Worm (Caenorhabditis elegans): ENCODE results near the gene slo-1.

DNA sequence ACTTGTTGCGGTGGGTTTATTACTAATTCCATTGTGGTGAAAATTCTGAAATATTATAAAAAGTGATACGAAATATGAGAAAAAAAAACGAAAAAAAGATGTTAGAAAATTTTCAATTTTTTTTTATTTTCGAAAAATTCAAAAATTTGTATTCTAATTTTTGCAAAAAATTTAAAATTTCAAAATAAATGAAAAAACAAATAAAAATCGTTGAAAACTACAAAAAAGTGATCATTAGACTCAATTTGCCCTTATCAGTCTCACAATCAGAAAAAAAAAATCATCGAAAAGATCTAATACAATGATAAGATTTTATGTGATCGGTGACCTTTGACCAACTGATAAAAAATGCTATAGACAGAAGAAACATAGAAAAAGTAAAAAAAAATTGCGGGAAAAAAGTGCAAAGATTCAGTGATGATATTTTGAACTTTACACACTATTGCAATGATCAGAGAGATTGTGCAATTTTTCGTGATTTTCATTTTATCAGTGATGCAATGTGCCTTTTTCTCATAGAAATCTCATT is 30.8 kb upstream of the slo-1 start, which contains the start of gene ZK228.3:
- no peak for TF ChIP-seq unc-62 (GFP tag; optimal IDR thresholded peaks at IDR 0.05)
- peak; percentile 84 for TF ChIP-seq pqm-1 (tag; optimal IDR thresholded peaks at IDR 0.05)
- no peak for TF ChIP-seq egl-27 (tag; optimal IDR thresholded peaks at IDR 0.05)
- no peak for TF ChIP-seq ztf-11 (tag; optimal IDR thresholded peaks at IDR 0.05)
- no peak for TF ChIP-seq elt-3 (tag; optimal IDR thresholded peaks at IDR 0.05)
- TF ChIP-seq lin-39 (tag; optimal IDR thresholded peaks at IDR 0.05): no peak
- no peak for TF ChIP-seq fos-1 (tag; optimal IDR thresholded peaks at IDR 0.05)
- TF ChIP-seq pha-4 (tag; optimal IDR thresholded peaks at IDR 0.05): no peak
- no peak for TF ChIP-seq jun-1 (tag; optimal IDR thresholded peaks at IDR 0.05)
- no peak for TF ChIP-seq fkh-10 (GFP tag; optimal IDR thresholded peaks at IDR 0.05)
- no peak for TF ChIP-seq ZK546.5 (tag; optimal IDR thresholded peaks at IDR 0.05)
- no peak for TF ChIP-seq zag-1 (tag; optimal IDR thresholded peaks at IDR 0.05)

Data from whole organism, L3 larva.